Comparison of ENCODE assay signal across 1 fruit fly cellular context in genomic region chr3R:13011621-13011963, dm6.
TF ChIP-seq lines count a peak whose summit lies in the region.

CtBP (plus strand) TSS chr3R:13011649.

TF ChIP-seq in whole organism, embryonic, 481 proteins besides CTCF, POLR2A, EP300 and RAD21 (continued from another document):
- no peak for TF ChIP-seq CG10431 (GFP tag; optimal IDR thresholded peaks at IDR 0.05; lab: Kevin White, UChicago)
- peak; percentile 40; the same call in 1 of the 2 replicates for TF ChIP-seq Bgb (GFP tag; IDR thresholded peaks at IDR 0.05; lab: Robert Waterston, UW; ENCODE audit: partially characterized antibody)
- TF ChIP-seq zf30C (GFP tag; optimal IDR thresholded peaks at IDR 0.05; lab: Kevin White, UChicago), result peak; percentile 24
- TF ChIP-seq CG10147 (GFP tag; optimal IDR thresholded peaks at IDR 0.05; lab: Kevin White, UChicago), result no peak
- no peak for TF ChIP-seq NfI (GFP tag; optimal IDR thresholded peaks at IDR 0.05; lab: Kevin White, UChicago)
- TF ChIP-seq Poxn (GFP tag; IDR thresholded peaks at IDR 0.05; lab: Robert Waterston, UW), result no peak
- TF ChIP-seq nerfin-1 (tag; optimal IDR thresholded peaks at IDR 0.05; lab: Kevin White, UChicago), result peak; percentile 62
- TF ChIP-seq Hr51 (GFP tag; optimal IDR thresholded peaks at IDR 0.05; lab: Kevin White, UChicago), result no peak
- TF ChIP-seq cato (GFP tag; optimal IDR thresholded peaks at IDR 0.05; lab: Kevin White, UChicago; ENCODE audit: borderline replicate concordance), result no peak
- TF ChIP-seq Elba2 (GFP tag; optimal IDR thresholded peaks at IDR 0.05; lab: Kevin White, UChicago), result peak; percentile 4
